Fruit fly (Drosophila melanogaster) whole organism, embryonic: ENCODE results near the gene zfh2.

ENCODE experiments used
- Atf3 ChIP-seq: fragments of 200-800 bp; sonication (Bioruptor generic); optimal IDR thresholded peaks from 3 replicates; lab custom pipeline; 2016; ENCODE audit warnings: missing biosample characterization, missing genetic modification characterization
- Atf6 ChIP-seq: fragments of 200-800 bp; sonication (Bioruptor generic); IDR thresholded peaks from 2 replicates; pipeline ENCODE4 v1.3.6; 2022; ENCODE audit warnings: missing biosample characterization, missing genetic modification characterization
- CG11085 ChIP-seq: fragments of 200-800 bp; sonication (Bioruptor generic); IDR thresholded peaks from 2 replicates; pipeline ENCODE4 v1.3.6; 2022; ENCODE audit warnings: missing biosample characterization, missing genetic modification characterization
- CG11247 ChIP-seq: fragments of 200-800 bp; sonication (Bioruptor generic); IDR thresholded peaks from 2 replicates; pipeline ENCODE4 v1.3.6; 2022; ENCODE audit warnings: missing biosample characterization, missing genetic modification characterization
- CG12391 ChIP-seq: fragments of 200-800 bp; sonication (Bioruptor generic); optimal IDR thresholded peaks from 3 replicates; lab custom pipeline; 2018; ENCODE audit warnings: missing biosample characterization, mild to moderate bottlenecking, missing genetic modification characterization, moderate library complexity
- CG13624 ChIP-seq: fragments of 200-800 bp; sonication (Bioruptor generic); optimal IDR thresholded peaks from 2 replicates; lab custom pipeline; 2016; ENCODE audit warnings: missing biosample characterization, missing genetic modification characterization
- CG14014 ChIP-seq: fragments of 200-800 bp; sonication (Bioruptor generic); IDR thresholded peaks from 2 replicates; pipeline ENCODE4 v1.3.6; 2022; ENCODE audit warnings: missing biosample characterization, missing genetic modification characterization
- CG14050 ChIP-seq: fragments of 200-800 bp; sonication (Bioruptor generic); IDR thresholded peaks from 3 replicates; pipeline ENCODE4 v1.3.6; 2022; ENCODE audit warnings: missing biosample characterization, missing genetic modification characterization
- CG15011 ChIP-seq: fragments of 200-800 bp; sonication (Bioruptor generic); optimal IDR thresholded peaks from 3 replicates; lab custom pipeline; 2018; ENCODE audit warnings: missing biosample characterization, mild to moderate bottlenecking, missing genetic modification characterization
- CG17361 ChIP-seq: fragments of 200-800 bp; sonication (Bioruptor generic); IDR thresholded peaks from 3 replicates; pipeline ENCODE4 v1.3.6; 2022; ENCODE audit warnings: missing biosample characterization, missing genetic modification characterization
- CG17568 ChIP-seq: fragments of 200-800 bp; sonication (Bioruptor generic); optimal IDR thresholded peaks from 2 replicates; lab custom pipeline; 2018; ENCODE audit warnings: missing biosample characterization, mild to moderate bottlenecking, missing genetic modification characterization, moderate library complexity
- CG30431 ChIP-seq: fragments of 200-800 bp; sonication (Bioruptor generic); optimal IDR thresholded peaks from 2 replicates; lab custom pipeline; 2017; ENCODE audit warnings: missing biosample characterization, missing genetic modification characterization
- CG3726 ChIP-seq: fragments of 200-800 bp; sonication (Bioruptor generic); IDR thresholded peaks from 3 replicates; pipeline ENCODE4, ENCODE4 v1.3.6; 2022; ENCODE audit warnings: missing biosample characterization, missing genetic modification characterization
- CG3995 ChIP-seq: fragments of 200-800 bp; sonication (Bioruptor generic); optimal IDR thresholded peaks from 3 replicates; lab custom pipeline; 2016; ENCODE audit warnings: missing biosample characterization, missing genetic modification characterization
- CG4820 ChIP-seq: fragments of 200-800 bp; sonication (Bioruptor generic); optimal IDR thresholded peaks from 3 replicates; lab custom pipeline; 2016; ENCODE audit warnings: missing biosample characterization, missing genetic modification characterization
- CG5180 ChIP-seq: fragments of 200-800 bp; sonication (Bioruptor generic); optimal IDR thresholded peaks from 3 replicates; lab custom pipeline; 2017; ENCODE audit warnings: missing biosample characterization, missing genetic modification characterization, mild to moderate bottlenecking, moderate library complexity, missing genetic modification reagents
- CG7928 ChIP-seq: fragments of 200-800 bp; sonication (Bioruptor generic); optimal IDR thresholded peaks from 2 replicates; lab custom pipeline; 2017; ENCODE audit warnings: missing biosample characterization, mild to moderate bottlenecking, missing genetic modification characterization
- CG7987 ChIP-seq: fragments of 200-800 bp; sonication (Bioruptor generic); optimal IDR thresholded peaks from 2 replicates; lab custom pipeline; 2018; ENCODE audit warnings: missing biosample characterization, mild to moderate bottlenecking, missing genetic modification characterization, moderate library complexity
- CG8478 ChIP-seq: fragments of >200 bp; optimal IDR thresholded peaks from 2 replicates; lab custom pipeline; 2018
- CG9932 ChIP-seq: fragments of 200-800 bp; sonication (Bioruptor generic); IDR thresholded peaks from 2 replicates; pipeline ENCODE4 v1.3.6; 2022; ENCODE audit warnings: missing biosample characterization, missing genetic modification characterization
- Camta ChIP-seq: fragments of 200-800 bp; sonication (Bioruptor generic); optimal IDR thresholded peaks from 2 replicates; lab custom pipeline; 2016; ENCODE audit warnings: missing biosample characterization, missing genetic modification characterization
- Doc2 ChIP-seq: fragments of 200-800 bp; sonication (Bioruptor generic); IDR thresholded peaks from 2 replicates; pipeline ENCODE4 v1.3.6; 2022; ENCODE audit warnings: missing biosample characterization, missing genetic modification characterization
- Elba2 ChIP-seq: fragments of 200-800 bp; sonication (Bioruptor generic); optimal IDR thresholded peaks from 3 replicates; lab custom pipeline; 2016; ENCODE audit warnings: missing biosample characterization, missing genetic modification characterization
- HmgZ ChIP-seq: fragments of 200-800 bp; sonication (Bioruptor generic); optimal IDR thresholded peaks from 2 replicates; lab custom pipeline; 2018; ENCODE audit warnings: missing biosample characterization, mild to moderate bottlenecking, missing genetic modification characterization
- Lhr ChIP-seq: fragments of 200-800 bp; sonication (Bioruptor generic); optimal IDR thresholded peaks from 3 replicates; lab custom pipeline; 2017; ENCODE audit warnings: mild to moderate bottlenecking, missing biosample characterization, missing genetic modification reagents, missing genetic modification characterization
- Mrtf ChIP-seq: fragments of 200-800 bp; sonication (Bioruptor generic); IDR thresholded peaks from 3 replicates; pipeline ENCODE4 v1.3.6; 2022; ENCODE audit warnings: missing biosample characterization, missing genetic modification characterization
- Poxn ChIP-seq: fragments of 200-800 bp; sonication (Bioruptor generic); IDR thresholded peaks from 2 replicates; pipeline ENCODE4 v1.3.6; 2022; ENCODE audit warnings: missing biosample characterization, missing genetic modification characterization
- Ssrp ChIP-seq: fragments of 200-800 bp; sonication (Bioruptor generic); optimal IDR thresholded peaks from 2 replicates; lab custom pipeline; 2018; ENCODE audit warnings: missing biosample characterization, mild to moderate bottlenecking, missing genetic modification characterization, moderate library complexity
- al ChIP-seq: fragments of 200-800 bp; sonication (Bioruptor generic); IDR thresholded peaks from 2 replicates; pipeline ENCODE4 v1.3.6; 2022; ENCODE audit warnings: missing biosample characterization, missing genetic modification characterization
- ara ChIP-seq: fragments of 200-800 bp; sonication (Bioruptor generic); IDR thresholded peaks from 2 replicates; pipeline ENCODE4 v1.3.6; 2022; ENCODE audit warnings: missing biosample characterization, missing genetic modification characterization
- ato ChIP-seq: fragments of 200-800 bp; sonication (Bioruptor generic); IDR thresholded peaks from 2 replicates; pipeline ENCODE4 v1.3.6; 2022; ENCODE audit warnings: missing biosample characterization, missing genetic modification characterization; ENCODE audit not compliant: partially characterized antibody
- bsh ChIP-seq, 2 experiments: fragments of 200-800 bp; sonication (Bioruptor generic); optimal IDR thresholded peaks; 2 replicates each; lab custom pipeline; 2017 to 2018; ENCODE audit warnings: mild to moderate bottlenecking in 2 of 2, missing biosample characterization in 2 of 2, missing genetic modification characterization in 2 of 2, moderate library complexity in 1 of 2
- crp ChIP-seq, 2 experiments: fragments of 200-800 bp; sonication (Bioruptor generic); optimal IDR thresholded peaks; 2 replicates in 1 of 2; 3 replicates in 1 of 2; lab custom pipeline; 2017; ENCODE audit warnings: missing biosample characterization in 2 of 2, missing genetic modification characterization in 2 of 2, mild to moderate bottlenecking in 1 of 2, moderate library complexity in 1 of 2
- da ChIP-seq: fragments of 200-800 bp; sonication (Bioruptor generic); optimal IDR thresholded peaks from 2 replicates; lab custom pipeline; 2016; ENCODE audit warnings: missing biosample characterization, missing genetic modification characterization
- eyg ChIP-seq: fragments of 200-800 bp; sonication (Bioruptor generic); optimal IDR thresholded peaks from 3 replicates; lab custom pipeline; 2016; ENCODE audit warnings: missing biosample characterization, missing genetic modification characterization
- fd96Cb ChIP-seq: fragments of 200-800 bp; sonication (Bioruptor generic); optimal IDR thresholded peaks from 2 replicates; lab custom pipeline; 2018; ENCODE audit warnings: missing biosample characterization, mild to moderate bottlenecking, missing genetic modification characterization, moderate library complexity
- gcm ChIP-seq: fragments of 200-800 bp; sonication (Bioruptor generic); optimal IDR thresholded peaks from 2 replicates; lab custom pipeline; 2019; ENCODE audit warnings: missing biosample characterization, mild to moderate bottlenecking, missing genetic modification characterization, moderate library complexity
- grn ChIP-seq: fragments of 200-800 bp; sonication (Bioruptor generic); optimal IDR thresholded peaks from 3 replicates; lab custom pipeline; 2017; ENCODE audit warnings: missing biosample characterization, missing genetic modification characterization
- gt ChIP-seq: fragments of 200-800 bp; sonication (Bioruptor generic); IDR thresholded peaks from 2 replicates; pipeline ENCODE4 v1.3.6; 2022; ENCODE audit warnings: missing biosample characterization, missing genetic modification characterization
- h ChIP-seq: fragments of >200 bp; optimal IDR thresholded peaks from 2 replicates; lab custom pipeline; 2017
- hb ChIP-seq: fragments of 200-800 bp; sonication (Bioruptor generic); IDR thresholded peaks from 3 replicates; pipeline ENCODE4 v1.3.6; 2022; ENCODE audit warnings: missing biosample characterization, missing genetic modification characterization; ENCODE audit not compliant: partially characterized antibody
- ind ChIP-seq: fragments of 200-800 bp; sonication (Bioruptor generic); optimal IDR thresholded peaks from 3 replicates; lab custom pipeline; 2016; ENCODE audit warnings: missing biosample characterization, missing genetic modification characterization
- kay ChIP-seq: fragments of 200-800 bp; sonication (Bioruptor generic); optimal IDR thresholded peaks from 2 replicates; lab custom pipeline; 2016; ENCODE audit warnings: missing biosample characterization, missing genetic modification characterization
- lmd ChIP-seq: fragments of 200-800 bp; sonication (Bioruptor generic); IDR thresholded peaks from 2 replicates; pipeline ENCODE4 v1.3.6; 2022; ENCODE audit warnings: missing biosample characterization, missing genetic modification characterization
- maf-S ChIP-seq: fragments of 200-800 bp; sonication (Bioruptor generic); optimal IDR thresholded peaks from 2 replicates; lab custom pipeline; 2016; ENCODE audit warnings: missing biosample characterization, missing genetic modification characterization
- onecut ChIP-seq: fragments of 200-800 bp; sonication (Bioruptor generic); IDR thresholded peaks from 2 replicates; pipeline ENCODE4 v1.3.6; 2022; ENCODE audit warnings: missing biosample characterization, missing genetic modification characterization
- pnt ChIP-seq: fragments of 200-800 bp; sonication (Bioruptor generic); optimal IDR thresholded peaks from 3 replicates; lab custom pipeline; 2016; ENCODE audit warnings: missing biosample characterization, missing genetic modification characterization
- ranshi ChIP-seq: fragments of 200-800 bp; sonication (Bioruptor generic); IDR thresholded peaks from 2 replicates; pipeline ENCODE4 v1.3.6; 2022; ENCODE audit warnings: missing biosample characterization, missing genetic modification characterization
- salm ChIP-seq: fragments of 200-800 bp; sonication (Bioruptor generic); optimal IDR thresholded peaks from 2 replicates; lab custom pipeline; 2018; ENCODE audit warnings: missing biosample characterization, mild to moderate bottlenecking, missing genetic modification characterization
- sim ChIP-seq: fragments of 200-800 bp; sonication (Bioruptor generic); IDR thresholded peaks from 2 replicates; pipeline ENCODE4 v1.3.6; 2022; ENCODE audit warnings: missing biosample characterization, missing genetic modification characterization
- z ChIP-seq: fragments of 200-800 bp; sonication (Bioruptor generic); IDR thresholded peaks from 3 replicates; pipeline ENCODE4 v1.3.6; 2022; ENCODE audit warnings: missing biosample characterization, missing genetic modification characterization
- zen2 ChIP-seq: fragments of 200-800 bp; sonication (Bioruptor generic); IDR thresholded peaks from 3 replicates; pipeline ENCODE4 v1.3.6; 2022; ENCODE audit warnings: missing biosample characterization, missing genetic modification characterization; ENCODE audit not compliant: partially characterized antibody

zfh2 gene

dm6 chr4:501479-501993 lies at the start of gene zfh2 (continued):
- TF ChIP-seq CG5180 (GFP tag; lab: Kevin White, UChicago) (no peak), z (peak; percentile 81), Lhr (GFP tag; lab: Kevin White, UChicago) (no peak), CG8478 (no peak), crp (GFP tag; optimal IDR thresholded peaks at IDR 0.05; lab: Kevin White, UChicago) (no peak), eyg (no peak), Camta (GFP tag; lab: Kevin White, UChicago) (no peak), da (GFP tag; lab: Kevin White, UChicago) (no peak), zen2 (GFP tag; lab: Robert Waterston, UW) (no peak), CG9932 (GFP tag; lab: Robert Waterston, UW) (no peak), gt (GFP tag; lab: Robert Waterston, UW) (no peak), salm (tag; lab: Kevin White, UChicago) (no peak), Atf3 (GFP tag; lab: Kevin White, UChicago) (no peak), Doc2 (GFP tag; lab: Robert Waterston, UW) (no peak), hb (GFP tag; lab: Robert Waterston, UW) (no peak), ind (no peak), CG30431 (GFP tag; lab: Kevin White, UChicago) (no peak), CG3726 (GFP tag; lab: Robert Waterston, UW) (no peak), HmgZ (peak; percentile 3), h (lab: Kevin White, UChicago) (no peak), Poxn (GFP tag; lab: Robert Waterston, UW) (no peak), sim (GFP tag; lab: Robert Waterston, UW) (no peak), CG12391 (no peak), al (GFP tag; lab: Robert Waterston, UW) (no peak), onecut (GFP tag; lab: Robert Waterston, UW) (peak; percentile 27; the same call in 1 of the 2 replicates), kay (GFP tag; lab: Kevin White, UChicago) (peak; percentile 25), CG17361 (GFP tag; lab: Robert Waterston, UW) (peak; percentile 13; the same call in 1 of the 3 replicates), ara (GFP tag; lab: Robert Waterston, UW) (no peak), CG15011 (GFP tag; lab: Kevin White, UChicago) (no peak), gcm (GFP tag; lab: Kevin White, UChicago) (peak; percentile 80), CG14014 (no peak; the same call in 1 of the 2 replicates), CG11247 (no peak), lmd (GFP tag; lab: Robert Waterston, UW) (no peak), pnt (GFP tag; lab: Kevin White, UChicago) (no peak), Elba2 (no peak), CG3995 (GFP tag; lab: Kevin White, UChicago) (peak; percentile 92), CG7928 (GFP tag; lab: Kevin White, UChicago) (no peak), CG4820 (GFP tag; lab: Kevin White, UChicago) (no peak), CG17568 (GFP tag; lab: Kevin White, UChicago) (peak; percentile 51), CG11085 (GFP tag; lab: Robert Waterston, UW) (no peak), maf-S (GFP tag; lab: Kevin White, UChicago) (no peak), grn (GFP tag; lab: Kevin White, UChicago) (no peak), ranshi (GFP tag; lab: Robert Waterston, UW) (no peak), Atf6 (GFP tag; lab: Robert Waterston, UW) (0 out of 2 replicates have a peak, but pooled peaks have one; percentile 50), Mrtf (GFP tag; lab: Robert Waterston, UW) (no peak), Ssrp (tag; lab: Kevin White, UChicago) (no peak), fd96Cb (no peak), CG7987 (peak; percentile 25), ato (GFP tag; lab: Robert Waterston, UW) (no peak), CG14050 (no peak), bsh (GFP tag; optimal IDR thresholded peaks at IDR 0.05; lab: Kevin White, UChicago) (peak in 1 of 2 experiments; percentile 63), CG13624 (no peak)
